Fruit fly (Drosophila melanogaster) whole organism, embryonic: Measurements from ENCODE around the gene CG10993.

ENCODE experiments used
- ATbp ChIP-seq: fragments of 200-800 bp; sonication (Bioruptor generic); optimal IDR thresholded peaks from 2 replicates; lab custom pipeline; 2017; ENCODE audit warnings: missing biosample characterization, mild to moderate bottlenecking, missing genetic modification characterization, missing genetic modification reagents
- Atf-2 ChIP-seq: fragments of 200-800 bp; sonication (Bioruptor generic); optimal IDR thresholded peaks from 2 replicates; lab custom pipeline; 2016; ENCODE audit warnings: missing biosample characterization, missing genetic modification characterization
- Atf6 ChIP-seq: fragments of 200-800 bp; sonication (Bioruptor generic); IDR thresholded peaks from 2 replicates; pipeline ENCODE4 v1.3.6; 2022; ENCODE audit warnings: missing biosample characterization, missing genetic modification characterization
- Bgb ChIP-seq: fragments of 200-800 bp; sonication (Bioruptor generic); IDR thresholded peaks from 2 replicates; pipeline ENCODE4 v1.3.6; 2022; ENCODE audit warnings: missing biosample characterization, missing genetic modification characterization; ENCODE audit not compliant: partially characterized antibody
- CG10147 ChIP-seq: fragments of 200-800 bp; sonication (Bioruptor generic); optimal IDR thresholded peaks from 2 replicates; lab custom pipeline; 2019; ENCODE audit warnings: missing biosample characterization, mild to moderate bottlenecking, missing genetic modification characterization, moderate library complexity
- CG10543 ChIP-seq: fragments of 200-800 bp; sonication (Bioruptor generic); optimal IDR thresholded peaks from 3 replicates; lab custom pipeline; 2017; ENCODE audit warnings: missing biosample characterization, mild to moderate bottlenecking, missing genetic modification characterization, moderate library complexity
- CG10565 ChIP-seq: fragments of 200-800 bp; sonication (Bioruptor generic); optimal IDR thresholded peaks from 3 replicates; lab custom pipeline; 2016; ENCODE audit warnings: missing biosample characterization, mild to moderate bottlenecking, missing genetic modification characterization
- CG13624 ChIP-seq: fragments of 200-800 bp; sonication (Bioruptor generic); optimal IDR thresholded peaks from 2 replicates; lab custom pipeline; 2016; ENCODE audit warnings: missing biosample characterization, missing genetic modification characterization
- CG14014 ChIP-seq: fragments of 200-800 bp; sonication (Bioruptor generic); IDR thresholded peaks from 2 replicates; pipeline ENCODE4 v1.3.6; 2022; ENCODE audit warnings: missing biosample characterization, missing genetic modification characterization
- CG15073 ChIP-seq: fragments of 200-800 bp; sonication (Bioruptor generic); optimal IDR thresholded peaks from 2 replicates; lab custom pipeline; 2016; ENCODE audit warnings: missing biosample characterization, missing genetic modification characterization
- CG1647 ChIP-seq: fragments of 200-800 bp; sonication (Bioruptor generic); optimal IDR thresholded peaks from 3 replicates; lab custom pipeline; 2016; ENCODE audit warnings: missing biosample characterization, missing genetic modification characterization
- CG2116 ChIP-seq: fragments of 200-800 bp; sonication (Bioruptor generic); optimal IDR thresholded peaks from 3 replicates; lab custom pipeline; 2018; ENCODE audit warnings: missing biosample characterization, mild to moderate bottlenecking, missing genetic modification characterization
- CG32772 ChIP-seq: fragments of 200-800 bp; sonication (Bioruptor generic); IDR thresholded peaks from 2 replicates; pipeline ENCODE4 v1.3.6; 2022; ENCODE audit warnings: missing biosample characterization, missing genetic modification characterization
- CG3407 ChIP-seq: fragments of 200-800 bp; sonication (Bioruptor generic); optimal IDR thresholded peaks from 2 replicates; lab custom pipeline; 2018; ENCODE audit warnings: missing biosample characterization, mild to moderate bottlenecking, missing genetic modification characterization
- CG4360 ChIP-seq: fragments of 200-800 bp; sonication (Bioruptor generic); IDR thresholded peaks from 2 replicates; pipeline ENCODE4 v1.3.6; 2022; ENCODE audit warnings: missing biosample characterization, missing genetic modification characterization
- CG4707 ChIP-seq: fragments of 200-800 bp; sonication (Bioruptor generic); optimal IDR thresholded peaks from 2 replicates; lab custom pipeline; 2018; ENCODE audit warnings: missing biosample characterization, mild to moderate bottlenecking, missing genetic modification characterization, moderate library complexity
- CG4854 ChIP-seq: fragments of 200-800 bp; sonication (Bioruptor generic); optimal IDR thresholded peaks from 2 replicates; lab custom pipeline; 2016; ENCODE audit warnings: missing biosample characterization, missing genetic modification characterization, inconsistent platforms
- CG6654 ChIP-seq: fragments of 200-800 bp; sonication (Bioruptor generic); optimal IDR thresholded peaks from 2 replicates; lab custom pipeline; 2017; ENCODE audit warnings: missing biosample characterization, mild to moderate bottlenecking, missing genetic modification characterization
- CG7372 ChIP-seq: fragments of 200-800 bp; sonication (Bioruptor generic); IDR thresholded peaks from 2 replicates; pipeline ENCODE4 v1.3.6; 2022; ENCODE audit warnings: missing biosample characterization, missing genetic modification characterization
- CG8290 ChIP-seq, 3 experiments: fragments of 200-800 bp; sonication (Bioruptor generic); optimal IDR thresholded peaks; 2 replicates each; lab custom pipeline; 2016 to 2019; ENCODE audit warnings: missing biosample characterization in 3 of 3, missing genetic modification characterization in 3 of 3, mild to moderate bottlenecking in 2 of 3, moderate library complexity in 1 of 3
- CG8924 ChIP-seq: fragments of 200-800 bp; optimal IDR thresholded peaks from 3 replicates; lab custom pipeline; 2019; ENCODE audit warnings: missing biosample characterization, mild to moderate bottlenecking, missing genetic modification characterization, moderate library complexity
- CG9609 ChIP-seq: fragments of 200-800 bp; sonication (Bioruptor generic); optimal IDR thresholded peaks from 3 replicates; lab custom pipeline; 2016; ENCODE audit warnings: missing biosample characterization, missing genetic modification characterization
- Eip74EF ChIP-seq, 2 experiments: fragments of 200-800 bp in 1 of 2; fragments of >200 bp in 1 of 2; sonication (Bioruptor generic) in 1 of 2; optimal IDR thresholded peaks; 2 replicates each; lab custom pipeline; 2017 to 2019; ENCODE audit warnings: missing biosample characterization in 2 of 2, missing genetic modification characterization in 2 of 2, mild to moderate bottlenecking in 1 of 2, moderate library complexity in 1 of 2
- Hand ChIP-seq: fragments of 200-800 bp; sonication (Bioruptor generic); optimal IDR thresholded peaks from 2 replicates; lab custom pipeline; 2017; ENCODE audit warnings: mild to moderate bottlenecking, missing biosample characterization, missing genetic modification reagents, missing genetic modification characterization
- Hmr ChIP-seq: fragments of 200-800 bp; sonication (Bioruptor generic); optimal IDR thresholded peaks from 3 replicates; lab custom pipeline; 2017; ENCODE audit warnings: mild to moderate bottlenecking, missing biosample characterization, missing genetic modification reagents, missing genetic modification characterization
- Jarid2 ChIP-seq: fragments of 200-800 bp; sonication (Bioruptor generic); optimal IDR thresholded peaks from 3 replicates; lab custom pipeline; 2017; ENCODE audit warnings: mild to moderate bottlenecking, missing biosample characterization, missing genetic modification reagents, missing genetic modification characterization
- Lhr ChIP-seq: fragments of 200-800 bp; sonication (Bioruptor generic); optimal IDR thresholded peaks from 3 replicates; lab custom pipeline; 2017; ENCODE audit warnings: mild to moderate bottlenecking, missing biosample characterization, missing genetic modification reagents, missing genetic modification characterization
- NC2α ChIP-seq: fragments of 200-800 bp; sonication (Bioruptor generic); optimal IDR thresholded peaks from 2 replicates; lab custom pipeline; 2016; ENCODE audit warnings: missing biosample characterization, missing genetic modification characterization
- NC2β ChIP-seq: fragments of 200-800 bp; sonication (Bioruptor generic); optimal IDR thresholded peaks from 2 replicates; lab custom pipeline; 2016; ENCODE audit warnings: missing biosample characterization, missing genetic modification characterization
- Nf-YC ChIP-seq: fragments of 200-800 bp; optimal IDR thresholded peaks from 3 replicates; lab custom pipeline; 2019; ENCODE audit warnings: missing biosample characterization, mild to moderate bottlenecking, missing genetic modification characterization, moderate library complexity
- Sox102F ChIP-seq: fragments of 200-800 bp; sonication (Bioruptor generic); optimal IDR thresholded peaks from 2 replicates; lab custom pipeline; 2018; ENCODE audit warnings: missing biosample characterization, mild to moderate bottlenecking, missing genetic modification characterization, moderate library complexity
- Sry-β ChIP-seq: fragments of 200-800 bp; sonication (Bioruptor generic); optimal IDR thresholded peaks from 2 replicates; lab custom pipeline; 2018; ENCODE audit warnings: missing biosample characterization, mild to moderate bottlenecking, missing genetic modification characterization, moderate library complexity
- Sry-δ ChIP-seq: fragments of 200-800 bp; sonication (Bioruptor generic); optimal IDR thresholded peaks from 2 replicates; lab custom pipeline; 2016; ENCODE audit warnings: missing biosample characterization, missing genetic modification characterization
- YL-1 ChIP-seq: fragments of 200-800 bp; sonication (Bioruptor generic); optimal IDR thresholded peaks from 3 replicates; lab custom pipeline; 2017; ENCODE audit warnings: missing biosample characterization, mild to moderate bottlenecking, missing genetic modification characterization
- abd-A ChIP-seq: fragments of 200-800 bp; sonication (Bioruptor generic); optimal IDR thresholded peaks from 3 replicates; lab custom pipeline; 2019; ENCODE audit warnings: missing biosample characterization, mild to moderate bottlenecking, missing genetic modification characterization, moderate library complexity
- ac ChIP-seq: fragments of 200-800 bp; sonication (Bioruptor generic); optimal IDR thresholded peaks from 3 replicates; lab custom pipeline; 2017; ENCODE audit warnings: missing biosample characterization, mild to moderate bottlenecking, missing genetic modification characterization
- aop ChIP-seq: fragments of 200-800 bp; sonication (Bioruptor generic); IDR thresholded peaks from 2 replicates; pipeline ENCODE4 v1.3.6; 2022; ENCODE audit warnings: missing biosample characterization, missing genetic modification characterization
- ara ChIP-seq: fragments of 200-800 bp; sonication (Bioruptor generic); IDR thresholded peaks from 2 replicates; pipeline ENCODE4 v1.3.6; 2022; ENCODE audit warnings: missing biosample characterization, missing genetic modification characterization
- ash1 ChIP-seq: fragments of 200-800 bp; sonication (Bioruptor generic); optimal IDR thresholded peaks from 2 replicates; lab custom pipeline; 2018; ENCODE audit warnings: missing biosample characterization, mild to moderate bottlenecking, missing genetic modification characterization
- dmrt99B ChIP-seq: fragments of 200-800 bp; sonication (Bioruptor generic); optimal IDR thresholded peaks from 2 replicates; lab custom pipeline; 2018; ENCODE audit warnings: missing biosample characterization, mild to moderate bottlenecking, missing genetic modification characterization, moderate library complexity
- ewg ChIP-seq: fragments of 200-800 bp; sonication (Bioruptor generic); optimal IDR thresholded peaks from 3 replicates; lab custom pipeline; 2017; ENCODE audit warnings: mild to moderate bottlenecking, missing biosample characterization, missing genetic modification reagents, missing genetic modification characterization
- gfzf ChIP-seq: fragments of 200-800 bp; sonication (Bioruptor generic); optimal IDR thresholded peaks from 2 replicates; lab custom pipeline; 2016; ENCODE audit warnings: missing biosample characterization, mild to moderate bottlenecking, missing genetic modification characterization, moderate library complexity
- gsb ChIP-seq: fragments of 200-800 bp; sonication (Bioruptor generic); IDR thresholded peaks from 2 replicates; pipeline ENCODE4 v1.3.6; 2022; ENCODE audit warnings: missing biosample characterization, missing genetic modification characterization
- jumu ChIP-seq: fragments of 200-800 bp; sonication (Bioruptor generic); optimal IDR thresholded peaks from 3 replicates; lab custom pipeline; 2016; ENCODE audit warnings: missing biosample characterization, missing genetic modification characterization
- sob ChIP-seq: fragments of 200-800 bp; sonication (Bioruptor generic); IDR thresholded peaks from 2 replicates; pipeline ENCODE4 v1.3.6; 2022; ENCODE audit warnings: missing biosample characterization, missing genetic modification characterization
- stwl ChIP-seq: fragments of 200-800 bp; sonication (Bioruptor generic); optimal IDR thresholded peaks from 3 replicates; lab custom pipeline; 2018; ENCODE audit warnings: missing biosample characterization, mild to moderate bottlenecking, missing genetic modification characterization, moderate library complexity
- trem ChIP-seq: fragments of 200-800 bp; optimal IDR thresholded peaks from 3 replicates; lab custom pipeline; 2019; ENCODE audit warnings: missing biosample characterization, mild to moderate bottlenecking, missing genetic modification characterization, moderate library complexity
- twi ChIP-seq: fragments of 200-800 bp; optimal IDR thresholded peaks from 2 replicates; lab custom pipeline; 2019; ENCODE audit warnings: missing biosample characterization, mild to moderate bottlenecking, missing genetic modification characterization, moderate library complexity
- zfh2 ChIP-seq: fragments of 200-800 bp; sonication (Bioruptor generic); optimal IDR thresholded peaks from 2 replicates; lab custom pipeline; 2016; ENCODE audit warnings: missing biosample characterization, missing genetic modification characterization

The CG10993 gene

DNA sequence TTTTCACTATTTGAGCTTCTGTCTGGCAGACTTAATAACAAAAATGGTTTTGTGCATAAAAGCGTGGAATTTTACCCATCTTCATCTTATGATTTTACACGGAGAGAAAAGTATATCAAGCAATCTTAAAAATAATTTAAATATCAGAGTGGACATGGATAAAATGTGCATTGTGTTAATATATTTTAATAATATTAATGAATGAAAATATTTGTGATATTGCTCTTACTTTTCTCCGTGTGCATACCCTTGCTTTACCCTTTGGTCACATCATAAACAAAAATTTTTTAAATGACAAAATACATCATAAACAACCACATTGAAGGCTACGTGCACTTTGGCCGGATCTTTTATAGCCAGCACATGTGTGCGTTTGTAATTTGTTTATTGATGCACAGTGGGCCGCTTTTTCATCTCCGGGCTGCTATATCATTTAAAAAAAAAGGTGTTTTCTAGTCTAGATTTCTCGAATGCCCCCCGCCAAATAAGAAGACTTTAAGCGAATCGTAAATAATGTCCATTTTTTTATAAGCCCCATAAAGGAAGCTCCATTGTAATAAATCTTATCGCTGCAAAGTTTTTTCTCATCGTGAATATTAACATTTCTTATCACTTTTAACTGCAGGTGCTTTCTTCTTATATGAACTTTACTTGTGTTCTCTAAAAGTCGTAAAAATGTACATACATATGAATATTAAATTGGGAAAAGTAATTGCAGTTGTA, 26.4 kb downstream of the CG10993 start (continued):
- TF ChIP-seq CG15073 (GFP tag; lab: Kevin White, UChicago) (no peak), CG14014 (GFP tag; lab: Robert Waterston, UW) (peak; percentile 61), Eip74EF (GFP tag; optimal IDR thresholded peaks at IDR 0.05; lab: Kevin White, UChicago) (no peak), Lhr (GFP tag; lab: Kevin White, UChicago) (no peak), ATbp (GFP tag; lab: Kevin White, UChicago) (no peak), twi (tag; lab: Kevin White, UChicago) (peak; percentile 58), ewg (GFP tag; lab: Kevin White, UChicago) (peak; percentile 2), abd-A (no peak), CG9609 (GFP tag; lab: Kevin White, UChicago) (peak; percentile 1), CG3407 (GFP tag; lab: Kevin White, UChicago) (no peak), gfzf (GFP tag; lab: Kevin White, UChicago) (no peak), ash1 (no peak), CG4360 (GFP tag; lab: Robert Waterston, UW) (no peak), Sry-β (no peak), CG6654 (GFP tag; lab: Kevin White, UChicago) (no peak), CG8290 (GFP tag; optimal IDR thresholded peaks at IDR 0.05; lab: Kevin White, UChicago) (no peak), CG8290 (tag; optimal IDR thresholded peaks at IDR 0.05; lab: Kevin White, UChicago) (peak in 1 of 2 experiments; percentile 30), sob (GFP tag; lab: Robert Waterston, UW) (0 out of 2 replicates have a peak, but pooled peaks have one; percentile 62), aop (GFP tag; lab: Robert Waterston, UW) (no peak), Nf-YC (no peak), CG10147 (GFP tag; lab: Kevin White, UChicago) (no peak), Atf6 (GFP tag; lab: Robert Waterston, UW) (peak; percentile 34; the same call in 1 of the 2 replicates), Hmr (GFP tag; lab: Kevin White, UChicago) (peak; percentile 35), zfh2 (GFP tag; lab: Kevin White, UChicago) (no peak), CG4854 (no peak), ara (peak; percentile 62), CG7372 (GFP tag; lab: Robert Waterston, UW) (no peak), CG1647 (GFP tag; lab: Kevin White, UChicago) (no peak), CG13624 (GFP tag; lab: Kevin White, UChicago) (no peak), CG4707 (GFP tag; lab: Kevin White, UChicago) (peak; percentile 37), NC2α (GFP tag; lab: Kevin White, UChicago) (no peak), Bgb (no peak), stwl (tag; lab: Kevin White, UChicago) (no peak), CG10565 (no peak), CG32772 (GFP tag; lab: Robert Waterston, UW) (peak; percentile 40), ac (GFP tag; lab: Kevin White, UChicago) (no peak), dmrt99B (tag; lab: Kevin White, UChicago) (peak; percentile 70), YL-1 (GFP tag; lab: Kevin White, UChicago) (no peak), CG2116 (peak; percentile 11), trem (peak; percentile 13), NC2β (GFP tag; lab: Kevin White, UChicago) (no peak), CG8924 (tag; lab: Kevin White, UChicago) (peak; percentile 56), Sry-δ (no peak), Atf-2 (peak; percentile 19), gsb (GFP tag; lab: Robert Waterston, UW) (no peak), Jarid2 (no peak), jumu (GFP tag; lab: Kevin White, UChicago) (no peak), CG10543 (GFP tag; lab: Kevin White, UChicago) (no peak), Hand (GFP tag; lab: Kevin White, UChicago) (no peak), Sox102F (GFP tag; lab: Kevin White, UChicago) (peak; percentile 79)
